Worm (Caenorhabditis elegans) whole organism, midembryonic: ENCODE data around the gene F10D2.16.

ENCODE experiments used
- T22C8.4 ChIP-seq: fragments of 200-800 bp; sonication (Bioruptor generic); IDR thresholded peaks from 2 replicates; pipeline ENCODE4 v1.3.6; 2022; ENCODE audit warnings: missing genetic modification characterization, missing compliant biosample characterization
- cog-1 ChIP-seq: sonication (generic microtip); optimal IDR thresholded peaks from 2 replicates; lab custom pipeline; 2016; ENCODE audit warnings: missing genetic modification characterization, missing compliant biosample characterization
- flt-1 ChIP-seq: fragments of 200-800 bp; sonication (Bioruptor generic); IDR thresholded peaks from 2 replicates; pipeline ENCODE4 v1.3.6; 2022; ENCODE audit warnings: missing genetic modification characterization, missing compliant biosample characterization
- klf-2 ChIP-seq: fragments of 200-800 bp; sonication (Bioruptor generic); conservative IDR thresholded peaks from 2 replicates; pipeline ENCODE4 v1.3.6; 2022; ENCODE audit warnings: missing genetic modification reagents, missing genetic modification characterization, missing compliant biosample characterization
- med-1 ChIP-seq: sonication (generic microtip); optimal IDR thresholded peaks from 2 replicates; lab custom pipeline; 2017; ENCODE audit warnings: missing genetic modification characterization, mild to moderate bottlenecking, missing compliant biosample characterization, antibody characterized with exemption, missing genetic modification reagents; ENCODE audit not compliant: insufficient read depth
- ref-1 ChIP-seq: fragments of 200-800 bp; sonication (Bioruptor generic); conservative IDR thresholded peaks from 2 replicates; pipeline ENCODE4 v1.3.6; 2022; ENCODE audit warnings: missing genetic modification reagents, missing genetic modification characterization, missing compliant biosample characterization
- tab-1 ChIP-seq: fragments of 200-800 bp; sonication (Bioruptor generic); IDR thresholded peaks from 2 replicates; pipeline ENCODE4 v1.3.6; 2022; ENCODE audit warnings: missing genetic modification characterization, missing compliant biosample characterization
- ztf-23 ChIP-seq: fragments of 200-800 bp; sonication (Bioruptor generic); IDR thresholded peaks from 2 replicates; pipeline ENCODE4 v1.3.6; 2022; ENCODE audit warnings: missing genetic modification reagents, missing genetic modification characterization, missing compliant biosample characterization

DNA sequence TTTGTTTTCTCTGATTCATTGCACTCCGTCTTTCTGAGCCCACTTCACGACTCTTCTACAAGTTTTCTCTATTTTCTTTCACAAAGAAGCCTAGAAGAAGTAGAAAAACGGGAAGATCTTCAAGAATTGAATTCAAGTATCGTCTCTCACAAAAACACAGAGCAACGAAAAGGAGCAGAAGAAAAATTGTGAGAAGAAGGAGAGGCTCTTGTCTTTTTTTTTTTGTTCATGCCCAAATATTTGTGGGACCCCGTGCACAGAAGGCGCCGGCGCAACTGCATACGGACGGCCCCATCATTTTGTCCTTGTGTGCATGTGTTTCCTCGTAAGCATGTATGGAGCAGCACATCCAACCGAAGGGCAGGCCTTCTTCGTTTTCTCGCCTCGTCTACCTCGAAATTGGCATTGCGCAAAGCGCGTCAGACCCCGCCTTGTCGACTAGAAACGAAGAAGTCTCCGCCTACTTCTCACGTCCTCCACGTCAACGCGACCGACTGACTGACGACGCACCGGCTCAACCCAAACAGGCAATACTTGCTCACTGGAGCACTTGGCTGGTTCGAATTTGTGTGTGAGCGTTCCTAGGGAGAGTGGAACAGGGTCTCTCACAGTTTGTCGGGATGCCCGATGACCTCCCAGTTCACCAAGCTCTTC, 27.4 kb upstream of the F10D2.16 start:
- no peak for TF ChIP-seq med-1 (GFP tag; lab: Kevin White, UChicago)
- TF ChIP-seq T22C8.4 (GFP tag; lab: Robert Waterston, UW): no peak
- TF ChIP-seq klf-2: no peak
- TF ChIP-seq ztf-23 (GFP tag; lab: Robert Waterston, UW): no peak
- TF ChIP-seq flt-1 (GFP tag; lab: Robert Waterston, UW): no peak
- no peak for TF ChIP-seq ref-1 (GFP tag; lab: Robert Waterston, UW)
- TF ChIP-seq cog-1 (tag; lab: Kevin White, UChicago): no peak
- 0 out of 2 replicates have a peak, but pooled peaks have one; percentile 13 for TF ChIP-seq tab-1 (GFP tag; lab: Robert Waterston, UW)
